Fruit fly (Drosophila melanogaster): ENCODE data around the gene Tango14.
A peak's percentile ranks its signal among the peaks of the same experiment; 100 is the strongest.

Tango14 gene

DNA sequence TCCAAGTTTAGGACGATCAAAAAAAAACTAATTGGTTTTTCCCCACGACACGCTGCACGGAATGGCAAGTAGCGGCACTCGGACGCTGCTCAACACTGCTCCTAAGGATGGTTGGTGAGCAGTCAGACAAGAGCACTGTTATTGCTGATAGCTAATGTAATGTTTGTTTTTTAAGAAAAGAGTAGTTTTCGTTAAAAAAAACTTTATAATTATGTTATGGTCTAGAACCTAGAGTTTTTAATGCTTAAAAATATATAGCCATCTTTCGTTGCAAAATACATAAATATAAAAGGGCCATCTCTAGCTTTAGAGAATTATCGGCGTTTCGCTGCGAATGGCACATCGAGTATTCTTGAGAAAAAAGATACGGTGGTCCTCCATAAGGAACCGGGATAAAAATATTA lies 14.2 kb downstream of the Tango14 start, which contains the start of the genes Charon and CG4887 (continued):
- TF ChIP-seq CG9139 (GFP tag; optimal IDR thresholded peaks at IDR 0.05): no peak
- no peak for TF ChIP-seq CG32006 (GFP tag; optimal IDR thresholded peaks at IDR 0.05)
- TF ChIP-seq CG11294 (GFP tag; IDR thresholded peaks at IDR 0.05): peak; percentile 66; the same call in 1 of the 2 replicates
- no peak for TF ChIP-seq Hr4 (GFP tag; optimal IDR thresholded peaks at IDR 0.05)
- peak; percentile 76 for TF ChIP-seq Gug (GFP tag; IDR thresholded peaks at IDR 0.05)
- peak; percentile 58 for TF ChIP-seq Ets96B (tag; optimal IDR thresholded peaks at IDR 0.05)
- no peak for TF ChIP-seq dsx (GFP tag; optimal IDR thresholded peaks at IDR 0.05; ENCODE audit: poor library complexity, severe bottlenecking)
- peak; percentile 78 for TF ChIP-seq CG3032 (tag; optimal IDR thresholded peaks at IDR 0.05)
- TF ChIP-seq Blimp-1 (GFP tag; optimal IDR thresholded peaks at IDR 0.05): no peak
- TF ChIP-seq CG8319 (GFP tag; optimal IDR thresholded peaks at IDR 0.05): peak; percentile 64
- no peak for TF ChIP-seq fkh (GFP tag; optimal IDR thresholded peaks at IDR 0.05)
- TF ChIP-seq achi (GFP tag; optimal IDR thresholded peaks at IDR 0.05): peak; percentile 81
- peak; percentile 89 for TF ChIP-seq Hr39 (GFP tag; optimal IDR thresholded peaks at IDR 0.05)
- TF ChIP-seq salr (GFP tag; optimal IDR thresholded peaks at IDR 0.05): peak in 1 of 2 experiments; percentile 29
- TF ChIP-seq OdsH (GFP tag; optimal IDR thresholded peaks at IDR 0.05): no peak
- no peak for TF ChIP-seq svp (GFP tag)
- peak; percentile 37; the same call in 2 of the 3 replicates for TF ChIP-seq CG8119 (GFP tag; IDR thresholded peaks at IDR 0.05)
- no peak for TF ChIP-seq Eip93F (GFP tag; optimal IDR thresholded peaks at IDR 0.05)
- peak; percentile 32 for TF ChIP-seq fd59A (GFP tag; optimal IDR thresholded peaks at IDR 0.05)
- TF ChIP-seq CG31627 (GFP tag; optimal IDR thresholded peaks at IDR 0.05): peak; percentile 92
- TF ChIP-seq ss (GFP tag; optimal IDR thresholded peaks at IDR 0.05): no peak
- TF ChIP-seq topi (GFP tag; optimal IDR thresholded peaks at IDR 0.05): peak; percentile 83
- no peak for TF ChIP-seq Ets21C (GFP tag; optimal IDR thresholded peaks at IDR 0.05)
- no peak for TF ChIP-seq Sox102F (GFP tag; optimal IDR thresholded peaks at IDR 0.05)
- TF ChIP-seq cyc (GFP tag; optimal IDR thresholded peaks at IDR 0.05): peak; percentile 87
- peak; percentile 46 for TF ChIP-seq dac (GFP tag; optimal IDR thresholded peaks at IDR 0.05)
- TF ChIP-seq Sox15 (GFP tag; optimal IDR thresholded peaks at IDR 0.05): peak; percentile 77
- TF ChIP-seq CG1621 (tag; optimal IDR thresholded peaks at IDR 0.05): peak; percentile 48
- TF ChIP-seq CG6163 (GFP tag; IDR thresholded peaks at IDR 0.05): peak; percentile 50; the same call in 2 of the 3 replicates

DNA sequence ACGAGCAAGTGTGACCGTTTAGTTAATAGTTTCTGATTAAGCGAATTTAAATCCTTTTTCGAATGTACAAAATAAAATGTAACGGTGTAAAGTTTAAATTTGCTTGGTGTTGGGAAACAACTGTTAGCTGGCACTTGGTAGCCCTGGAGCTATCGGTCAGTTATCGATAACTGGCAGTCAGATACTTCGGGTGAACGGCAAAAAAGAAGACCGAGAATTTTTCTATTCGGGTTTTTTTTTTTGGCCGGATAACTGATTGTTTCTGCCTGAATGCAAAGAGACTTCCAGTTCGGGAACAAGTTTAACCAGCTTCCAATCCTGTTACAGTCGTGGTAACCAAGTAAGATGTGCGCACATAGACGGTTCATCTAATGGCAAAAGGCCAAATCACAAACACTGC lies 19.1 kb downstream of the Tango14 start, which contains the start of gene CG4896:
CG4896 (plus strand) TSS at position 169 of the 400 bp plus-strand sequence.
- TF ChIP-seq CG6276 (GFP tag; optimal IDR thresholded peaks at IDR 0.05) (no peak), CG8119 (GFP tag; IDR thresholded peaks at IDR 0.05) (0 out of 3 replicates have a peak, but pooled peaks have one; percentile 13), CG15336 (GFP tag; IDR thresholded peaks at IDR 0.05) (peak; percentile 16; the same call in 1 of the 2 replicates), CG4318 (GFP tag; optimal IDR thresholded peaks at IDR 0.05) (no peak), CG8632 (GFP tag; optimal IDR thresholded peaks at IDR 0.05) (no peak), pdm3 (GFP tag; optimal IDR thresholded peaks at IDR 0.05) (no peak), topi (GFP tag; optimal IDR thresholded peaks at IDR 0.05) (no peak), esn (GFP tag; optimal IDR thresholded peaks at IDR 0.05) (peak; percentile 22), cyc (GFP tag; optimal IDR thresholded peaks at IDR 0.05) (no peak), eg (GFP tag; IDR thresholded peaks at IDR 0.05) (peak; percentile 33; the same call in 1 of the 3 replicates), achi (GFP tag; optimal IDR thresholded peaks at IDR 0.05) (no peak), fd59A (GFP tag; optimal IDR thresholded peaks at IDR 0.05) (no peak)

DNA sequence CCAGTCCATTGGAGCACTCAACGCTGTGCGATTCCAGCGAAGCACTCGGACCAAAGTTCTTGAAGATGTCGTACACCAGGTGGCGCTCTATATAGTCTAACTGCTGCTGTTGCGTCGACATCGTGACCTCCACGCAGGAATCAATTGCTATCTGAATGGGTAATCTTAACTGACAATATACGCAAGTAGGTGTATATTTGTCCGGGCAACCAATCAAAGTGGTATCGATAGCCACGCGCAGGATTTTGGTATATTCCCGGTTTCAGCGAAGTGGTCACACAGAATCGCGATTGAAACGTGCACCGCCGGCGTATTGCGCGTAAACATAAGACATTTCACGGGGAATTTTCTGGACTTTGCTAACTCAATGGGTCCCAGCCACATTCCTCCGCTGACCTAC lies 25.3 kb downstream of the Tango14 start, which contains the start of the genes CG5126 and Tgt:
CG5126 (minus strand) TSS at position 222 of the 400 bp plus-strand sequence.
Tgt (plus strand) TSS at position 267 of the 400 bp plus-strand sequence.
- TF ChIP-seq CG3032 (tag; optimal IDR thresholded peaks at IDR 0.05): no peak
- TF ChIP-seq CG1621 (tag; optimal IDR thresholded peaks at IDR 0.05): peak; percentile 94
